Fruit fly (Drosophila melanogaster): ENCODE data around the gene Osi15.

Gene Osi15

DNA sequence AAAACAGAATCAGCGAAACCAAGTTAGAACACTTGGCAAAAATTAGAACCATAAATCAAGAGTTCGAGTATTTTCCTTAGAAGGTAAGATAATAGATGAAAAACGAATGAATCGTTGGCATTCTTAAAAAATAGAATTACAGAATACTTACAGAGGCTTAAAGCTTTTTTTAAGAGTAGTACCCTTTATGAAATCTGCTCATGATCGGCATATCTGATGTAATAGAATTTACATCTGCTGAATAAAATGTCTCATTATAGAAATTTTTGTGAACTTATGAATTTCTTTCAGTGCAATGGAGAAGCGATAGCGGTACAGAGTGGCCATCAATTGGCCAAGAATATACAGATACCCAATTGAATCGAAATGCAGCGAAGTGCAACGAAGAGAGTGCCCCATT is 10.2 kb upstream of the Osi15 start, which contains the start of gene Osi13:
Gene Osi13 (plus strand): TSS at position 301 of the 400 bp plus-strand sequence.
- no peak for TF ChIP-seq ttk (optimal IDR thresholded peaks at IDR 0.05)
- TF ChIP-seq h (optimal IDR thresholded peaks at IDR 0.05), result no peak
- no peak for TF ChIP-seq Myc (optimal IDR thresholded peaks at IDR 0.05)
- TF ChIP-seq psq (optimal IDR thresholded peaks at IDR 0.05), result no peak
- TF ChIP-seq Sin3A (optimal IDR thresholded peaks at IDR 0.05), result no peak
- TF ChIP-seq insv (optimal IDR thresholded peaks at IDR 0.05), result no peak

DNA sequence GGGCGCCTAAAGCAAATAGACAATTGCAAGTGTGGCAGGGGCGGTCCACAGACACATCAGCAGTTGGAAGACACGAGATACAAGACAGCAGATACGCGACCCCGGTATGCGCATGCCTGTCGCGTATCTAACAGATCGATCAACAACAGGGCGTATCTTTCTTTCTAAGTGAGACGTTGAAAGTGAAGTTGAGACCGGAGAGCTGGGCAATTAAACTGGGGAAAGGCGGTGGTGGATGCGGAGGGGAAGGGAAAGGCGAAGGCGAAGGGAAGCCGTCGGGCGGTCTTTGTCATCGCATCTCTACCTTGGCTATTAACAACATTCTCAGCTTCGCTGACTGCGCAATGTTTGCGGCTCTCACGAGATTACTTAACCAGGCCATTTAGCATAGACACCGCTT is 7.6 kb upstream of the Osi15 start:
- TF ChIP-seq ttk (optimal IDR thresholded peaks at IDR 0.05), result no peak
- TF ChIP-seq psq (optimal IDR thresholded peaks at IDR 0.05), result no peak

DNA sequence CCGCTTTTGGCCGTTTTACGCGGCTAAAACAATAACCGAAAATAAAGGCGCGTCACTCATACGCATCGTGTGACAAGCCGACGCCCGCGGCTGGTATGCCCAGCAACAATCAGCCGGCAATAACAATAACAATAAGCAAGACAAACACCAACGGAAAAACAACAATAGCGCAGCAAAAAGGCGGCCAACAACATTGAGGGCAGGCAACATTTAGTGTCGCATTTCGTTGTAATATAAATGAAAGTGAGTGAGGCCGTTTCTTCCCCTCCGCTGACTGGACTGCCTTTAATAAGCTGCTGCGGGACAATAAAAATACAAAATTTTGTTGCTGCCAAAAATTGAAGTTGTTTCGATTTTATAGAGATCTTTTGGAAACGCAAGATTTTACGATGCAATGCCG is 4.4 kb upstream of the Osi15 start:
- no peak for TF ChIP-seq insv (optimal IDR thresholded peaks at IDR 0.05)
- TF ChIP-seq Myc (optimal IDR thresholded peaks at IDR 0.05), result no peak
- no peak for TF ChIP-seq ttk (optimal IDR thresholded peaks at IDR 0.05)
- TF ChIP-seq psq (optimal IDR thresholded peaks at IDR 0.05), result no peak
- no peak for TF ChIP-seq Sin3A (optimal IDR thresholded peaks at IDR 0.05)
- TF ChIP-seq h (optimal IDR thresholded peaks at IDR 0.05), result no peak

DNA sequence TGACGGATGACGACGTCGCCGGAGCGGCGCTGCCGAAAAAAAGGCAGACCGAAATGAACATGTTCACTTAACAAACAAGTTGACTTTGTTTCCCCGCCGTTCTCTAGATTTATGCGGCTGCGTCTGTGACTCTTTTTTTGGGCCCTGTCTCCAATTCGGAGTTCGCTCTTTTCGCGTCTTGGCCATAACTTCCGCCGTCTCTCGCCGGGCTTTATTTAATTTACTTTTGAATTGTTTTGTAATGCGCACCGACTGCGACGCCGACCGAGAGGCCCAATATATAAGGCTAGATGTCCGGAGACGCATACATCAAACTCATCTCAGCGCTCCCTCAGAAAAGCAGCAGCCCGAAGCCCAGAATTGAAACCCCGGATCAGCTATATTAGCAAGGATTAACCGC is 2.8 kb upstream of the Osi15 start, which contains the start of gene Osi14:
Gene Osi14 (plus strand): TSS at position 301 of the 400 bp plus-strand sequence.
- TF ChIP-seq Sin3A (optimal IDR thresholded peaks at IDR 0.05) (no peak), h (optimal IDR thresholded peaks at IDR 0.05) (no peak), ttk (optimal IDR thresholded peaks at IDR 0.05) (no peak), insv (optimal IDR thresholded peaks at IDR 0.05) (no peak), Myc (optimal IDR thresholded peaks at IDR 0.05) (no peak), psq (optimal IDR thresholded peaks at IDR 0.05) (no peak)

DNA sequence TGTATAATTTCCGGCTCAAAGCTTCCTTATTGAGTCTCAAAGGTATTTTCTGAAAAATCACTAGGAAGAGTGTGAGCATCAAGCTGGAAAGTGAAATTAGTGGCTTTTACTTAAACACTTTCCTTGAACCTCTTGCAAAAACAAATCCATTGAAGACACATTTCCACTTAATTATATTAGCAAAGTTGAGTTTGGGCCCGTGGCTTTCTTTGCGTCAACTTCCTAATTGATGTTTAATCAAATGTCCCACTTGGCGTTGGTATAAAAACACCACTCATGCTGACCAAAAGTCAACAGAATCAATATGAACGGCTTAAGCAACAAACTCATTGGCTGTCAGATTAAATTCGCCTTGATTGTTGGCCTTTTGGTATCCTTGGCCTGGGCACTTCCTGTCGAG is 2.1 kb downstream of the Osi15 start, which contains the start of gene CG46396:
Gene CG46396 (plus strand): TSS at position 301 of the 400 bp plus-strand sequence.
- TF ChIP-seq Myc (optimal IDR thresholded peaks at IDR 0.05), result no peak
- no peak for TF ChIP-seq ttk (optimal IDR thresholded peaks at IDR 0.05)
- TF ChIP-seq psq (optimal IDR thresholded peaks at IDR 0.05), result no peak
- no peak for TF ChIP-seq h (optimal IDR thresholded peaks at IDR 0.05)
- TF ChIP-seq insv (optimal IDR thresholded peaks at IDR 0.05), result no peak
- no peak for TF ChIP-seq Sin3A (optimal IDR thresholded peaks at IDR 0.05)

DNA sequence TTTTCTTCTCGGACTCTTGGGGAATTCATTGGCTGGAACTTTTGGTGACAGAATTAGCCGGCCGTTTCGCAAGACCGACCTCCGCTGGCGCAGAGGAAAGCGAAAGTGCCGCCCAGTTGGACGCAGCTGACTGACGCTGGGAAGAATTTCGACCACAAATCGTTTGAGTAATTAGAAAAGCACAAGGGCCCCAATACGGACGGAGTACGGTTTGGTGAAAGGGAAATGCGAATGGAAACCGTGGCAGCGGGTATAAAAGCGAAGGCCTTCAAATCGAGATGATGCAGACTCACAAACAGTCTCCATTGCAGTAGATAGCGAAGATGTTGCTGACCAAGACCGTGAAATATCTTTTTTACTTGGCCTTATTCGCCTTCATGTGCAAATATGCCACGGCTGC is 3.3 kb downstream of the Osi15 start, which contains the start of gene Osi16:
Gene Osi16 (plus strand): TSS at position 301 of the 400 bp plus-strand sequence.
- TF ChIP-seq ttk (optimal IDR thresholded peaks at IDR 0.05) (no peak), insv (optimal IDR thresholded peaks at IDR 0.05) (no peak), Sin3A (optimal IDR thresholded peaks at IDR 0.05) (no peak), psq (optimal IDR thresholded peaks at IDR 0.05) (no peak), Myc (optimal IDR thresholded peaks at IDR 0.05) (no peak)

DNA sequence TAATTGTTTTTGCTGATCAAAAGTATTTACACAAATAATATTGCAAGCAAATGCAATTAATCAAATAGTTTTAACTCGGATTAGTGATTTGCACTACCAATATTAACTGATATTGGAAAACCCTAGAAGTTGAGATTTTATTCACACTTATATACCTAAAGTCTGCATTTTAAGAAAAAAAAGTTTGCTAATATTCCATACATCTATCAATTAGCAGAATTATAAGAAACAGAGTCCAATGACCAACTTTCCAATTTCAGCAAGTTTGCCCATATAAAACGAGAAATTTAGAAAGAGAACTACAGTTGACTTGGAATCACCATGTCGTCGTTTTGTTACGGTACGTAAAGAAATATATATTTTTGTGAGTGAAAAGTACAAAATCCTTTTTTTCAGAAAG is 5.0 kb downstream of the Osi15 start, which contains the start of gene CG46026:
Gene CG46026 (plus strand): TSS at position 301 of the 400 bp plus-strand sequence.
- TF ChIP-seq psq (optimal IDR thresholded peaks at IDR 0.05) (no peak), Sin3A (optimal IDR thresholded peaks at IDR 0.05) (no peak), h (optimal IDR thresholded peaks at IDR 0.05) (no peak), Myc (optimal IDR thresholded peaks at IDR 0.05) (no peak), ttk (optimal IDR thresholded peaks at IDR 0.05) (no peak), insv (optimal IDR thresholded peaks at IDR 0.05) (no peak)

DNA sequence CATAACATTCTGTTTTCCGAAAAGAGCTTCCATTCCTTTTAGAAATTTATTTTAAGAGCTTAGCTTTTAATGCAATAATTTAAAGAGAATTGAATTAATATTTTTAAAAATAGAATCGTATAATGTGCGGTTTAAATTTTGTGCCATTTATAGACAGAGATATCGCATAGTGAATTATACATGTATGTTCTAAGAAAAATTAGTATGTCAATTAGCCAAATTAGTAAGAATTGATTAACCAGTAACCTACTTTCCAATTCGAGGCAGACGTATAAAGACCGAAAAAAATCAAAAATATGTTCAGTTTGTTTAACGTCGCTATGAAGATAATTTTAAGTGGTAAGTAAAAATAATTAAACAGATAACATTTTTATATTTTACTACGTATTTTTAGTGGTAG is 8.1 kb downstream of the Osi15 start, which contains the start of gene CG31560:
Gene CG31560 (plus strand): TSS at position 301 of the 400 bp plus-strand sequence.
- TF ChIP-seq Sin3A (optimal IDR thresholded peaks at IDR 0.05) (no peak), insv (optimal IDR thresholded peaks at IDR 0.05) (no peak), Myc (optimal IDR thresholded peaks at IDR 0.05) (no peak), ttk (optimal IDR thresholded peaks at IDR 0.05) (no peak), psq (optimal IDR thresholded peaks at IDR 0.05) (no peak), h (optimal IDR thresholded peaks at IDR 0.05) (no peak)

DNA sequence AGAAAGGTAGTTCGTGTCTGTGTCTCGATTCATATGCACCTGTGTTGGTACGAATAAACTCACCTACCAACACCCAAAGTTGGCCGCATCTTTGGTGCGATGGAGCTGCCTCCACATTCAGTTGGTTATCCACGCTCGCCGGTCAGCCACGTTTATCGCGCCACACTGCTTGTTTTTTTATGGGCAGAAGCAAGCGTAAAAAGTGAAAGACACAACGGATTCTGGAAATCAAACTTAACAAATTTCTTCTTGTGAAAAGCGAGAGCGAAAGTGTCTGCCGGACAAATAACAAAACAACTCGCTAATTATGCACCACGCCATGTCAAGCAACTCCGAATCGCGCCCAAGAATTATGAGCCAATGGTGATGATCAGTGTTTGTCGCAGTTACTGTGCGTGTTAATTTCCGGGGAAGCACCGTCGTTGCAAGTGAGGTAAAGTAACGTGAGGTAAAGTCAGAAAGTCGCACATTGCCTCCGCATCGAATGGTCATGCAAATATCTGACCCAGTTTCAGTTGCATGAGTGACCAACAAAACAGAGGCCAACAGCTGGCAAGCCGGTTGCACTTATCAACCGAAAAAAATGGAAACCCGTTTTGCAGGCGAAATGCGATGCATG is 10.1 kb downstream of the Osi15 start, which contains the start of gene Osi17:
Gene Osi17 (plus strand): TSS at position 132 of the 619 bp plus-strand sequence.
- no peak for TF ChIP-seq psq (optimal IDR thresholded peaks at IDR 0.05)
- TF ChIP-seq Myc (optimal IDR thresholded peaks at IDR 0.05), result no peak
- TF ChIP-seq ttk (optimal IDR thresholded peaks at IDR 0.05), result no peak
- no peak for TF ChIP-seq Sin3A (optimal IDR thresholded peaks at IDR 0.05)
- TF ChIP-seq h (optimal IDR thresholded peaks at IDR 0.05), result no peak
- TF ChIP-seq insv (optimal IDR thresholded peaks at IDR 0.05), result no peak

DNA sequence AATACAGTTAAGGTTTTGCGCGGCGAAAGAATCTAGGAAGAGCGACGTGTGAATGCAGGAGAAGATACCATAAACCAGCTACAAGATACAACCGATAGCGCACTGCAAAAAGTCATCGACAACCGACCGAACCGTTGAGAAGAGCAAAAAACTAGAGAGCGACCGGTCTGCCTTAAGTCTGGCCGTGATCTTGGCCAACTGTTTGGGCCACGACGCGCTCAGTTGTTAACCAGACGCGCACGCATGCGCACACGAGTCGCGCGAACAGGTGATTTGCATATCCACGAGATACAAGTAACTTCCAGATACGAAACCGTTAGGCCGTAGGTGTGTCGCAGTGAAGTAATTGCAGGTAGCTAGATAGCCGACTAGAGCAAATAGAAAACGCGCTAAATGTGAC is 13.5 kb downstream of the Osi15 start:
- TF ChIP-seq h (optimal IDR thresholded peaks at IDR 0.05) (no peak), ttk (optimal IDR thresholded peaks at IDR 0.05) (no peak), psq (optimal IDR thresholded peaks at IDR 0.05) (no peak), insv (optimal IDR thresholded peaks at IDR 0.05) (no peak), Sin3A (optimal IDR thresholded peaks at IDR 0.05) (no peak), Myc (optimal IDR thresholded peaks at IDR 0.05) (no peak)

DNA sequence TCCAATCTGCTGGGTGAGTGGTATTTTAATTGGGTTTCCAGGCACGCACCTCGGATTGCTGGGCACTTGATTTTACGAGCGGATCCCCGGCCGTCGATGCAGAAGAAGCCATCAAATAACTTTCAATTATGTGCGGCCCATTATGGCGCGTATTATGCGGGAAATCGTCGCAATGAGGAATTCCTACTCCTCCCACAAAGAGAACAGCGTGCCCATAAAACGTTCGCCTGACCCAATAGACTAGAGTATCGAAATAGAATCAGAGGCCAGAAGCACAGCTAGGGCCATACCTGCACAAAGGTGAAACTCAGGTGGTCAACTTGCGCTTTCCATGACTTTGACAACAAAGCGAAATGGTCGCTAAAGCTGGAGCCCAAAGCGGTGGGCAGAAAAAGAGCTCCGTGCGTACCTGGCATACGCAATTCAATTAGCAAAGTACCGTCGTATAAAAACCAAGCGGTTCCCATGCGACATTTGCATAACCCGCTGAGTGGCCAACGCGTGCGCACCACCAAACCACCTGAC is 28.2 kb downstream of the Osi15 start, which contains the start of gene Osi18:
Gene Osi18 (plus strand): TSS at position 475 of the 525 bp plus-strand sequence.
- TF ChIP-seq psq (optimal IDR thresholded peaks at IDR 0.05) (no peak), insv (optimal IDR thresholded peaks at IDR 0.05) (no peak)

DNA sequence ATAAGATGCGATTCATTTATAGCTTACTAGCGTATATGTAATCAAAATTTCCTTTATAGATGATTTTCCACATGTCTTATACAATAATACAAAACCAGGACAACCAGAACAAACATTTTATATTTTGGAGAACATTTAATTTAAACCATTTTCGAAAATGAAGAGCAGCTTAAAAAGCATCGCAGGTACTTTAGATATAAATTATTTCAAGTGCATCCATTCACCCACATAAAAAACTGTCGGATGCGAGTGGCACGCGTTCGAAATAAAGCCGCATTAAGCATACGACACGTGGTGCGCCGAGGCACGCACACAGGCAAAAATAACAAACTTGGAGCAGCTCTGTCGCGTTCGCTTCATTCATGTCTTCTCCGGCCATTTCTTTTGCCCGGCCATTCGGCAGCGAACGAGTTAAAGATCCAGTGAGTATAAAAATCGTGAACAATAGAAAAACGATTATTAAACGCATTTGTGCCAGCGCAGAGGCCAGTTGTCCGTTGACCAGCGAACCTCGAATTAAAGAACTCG is 33.4 kb downstream of the Osi15 start, which contains the start of gene Osi19:
Gene Osi19 (plus strand): TSS at position 457 of the 528 bp plus-strand sequence.
- no peak for TF ChIP-seq ttk (optimal IDR thresholded peaks at IDR 0.05)
- TF ChIP-seq Myc (optimal IDR thresholded peaks at IDR 0.05), result no peak
- TF ChIP-seq psq (optimal IDR thresholded peaks at IDR 0.05), result no peak
- TF ChIP-seq Sin3A (optimal IDR thresholded peaks at IDR 0.05), result no peak
- TF ChIP-seq h (optimal IDR thresholded peaks at IDR 0.05), result no peak
- TF ChIP-seq insv (optimal IDR thresholded peaks at IDR 0.05), result no peak

Data from Kc167 (cell line).